Worm (Caenorhabditis elegans) whole organism, L3 larva: Measurements from ENCODE around the gene tbc-14.

Source experiments
- ZK546.5 ChIP-seq: sonication (generic microtip); optimal IDR thresholded peaks from 2 replicates; lab custom pipeline; 2017; ENCODE audit warnings: missing biosample characterization, missing genetic modification characterization
- ama-1 ChIP-seq: fragments of 150-350 bp; optimal IDR thresholded peaks from 2 replicates; lab custom pipeline; 2018
- ceh-28 ChIP-seq: fragments of 150-350 bp; optimal IDR thresholded peaks from 2 replicates; lab custom pipeline; 2014; ENCODE audit warnings: missing biosample characterization, missing genetic modification reagents, missing genetic modification characterization
- ceh-9 ChIP-seq: sonication (generic microtip); optimal IDR thresholded peaks from 2 replicates; lab custom pipeline; 2018; ENCODE audit warnings: missing biosample characterization, missing genetic modification characterization
- daf-12 ChIP-seq: fragments of 150-350 bp; optimal IDR thresholded peaks from 2 replicates; lab custom pipeline; 2014; ENCODE audit warnings: missing biosample characterization, missing genetic modification reagents, missing genetic modification characterization
- egl-5 ChIP-seq: fragments of 150-350 bp; optimal IDR thresholded peaks from 2 replicates; lab custom pipeline; 2017; ENCODE audit warnings: missing biosample characterization, missing genetic modification reagents, missing genetic modification characterization, inconsistent platforms
- elt-2 ChIP-seq: sonication (generic microtip); optimal IDR thresholded peaks from 2 replicates; lab custom pipeline; 2016; ENCODE audit warnings: missing genetic modification reagents, mild to moderate bottlenecking, missing genetic modification characterization, missing compliant biosample characterization
- elt-3 ChIP-seq, 3 experiments: fragments of 150-350 bp in 1 of 3; sonication (generic microtip) in 2 of 3; optimal IDR thresholded peaks; 2 replicates in 2 of 3; 4 replicates in 1 of 3; lab custom pipeline; 2014 to 2017; ENCODE audit warnings: missing biosample characterization in 3 of 3, missing genetic modification characterization in 3 of 3
- eor-1 ChIP-seq, 2 experiments: fragments of 150-350 bp; optimal IDR thresholded peaks; 2 replicates each; lab custom pipeline; 2014 to 2018; ENCODE audit warnings: missing biosample characterization in 2 of 2, missing genetic modification characterization in 2 of 2
- fos-1 ChIP-seq: fragments of 150-350 bp; optimal IDR thresholded peaks from 2 replicates; lab custom pipeline; 2014; ENCODE audit warnings: missing biosample characterization, missing genetic modification characterization
- jun-1 ChIP-seq: fragments of 150-350 bp; optimal IDR thresholded peaks from 2 replicates; lab custom pipeline; 2014; ENCODE audit warnings: missing biosample characterization, missing genetic modification reagents, missing genetic modification characterization
- lin-15B ChIP-seq: fragments of 150-350 bp; optimal IDR thresholded peaks from 2 replicates; lab custom pipeline; 2014; ENCODE audit warnings: missing biosample characterization, missing genetic modification characterization
- lin-39 ChIP-seq: fragments of 150-350 bp; optimal IDR thresholded peaks from 2 replicates; lab custom pipeline; 2018; ENCODE audit warnings: missing biosample characterization, missing genetic modification reagents, missing genetic modification characterization
- lsy-12 ChIP-seq: sonication (generic microtip); optimal IDR thresholded peaks from 2 replicates; lab custom pipeline; 2016; ENCODE audit warnings: mild to moderate bottlenecking, missing genetic modification characterization, missing compliant biosample characterization
- mdl-1 ChIP-seq: fragments of 150-350 bp; optimal IDR thresholded peaks from 2 replicates; lab custom pipeline; 2014; ENCODE audit warnings: missing biosample characterization, missing genetic modification characterization
- mml-1 ChIP-seq: fragments of 150-350 bp; sonication (generic microtip); optimal IDR thresholded peaks from 3 replicates; lab custom pipeline; 2014; ENCODE audit warnings: missing biosample characterization, missing genetic modification characterization
- nfya-1 ChIP-seq: sonication (generic microtip); optimal IDR thresholded peaks from 2 replicates; lab custom pipeline; 2017; ENCODE audit warnings: missing genetic modification characterization, mild to moderate bottlenecking, missing compliant biosample characterization, antibody characterized with exemption, moderate library complexity; ENCODE audit not compliant: insufficient read depth
- nhr-11 ChIP-seq: fragments of 150-350 bp; optimal IDR thresholded peaks from 2 replicates; lab custom pipeline; 2014; ENCODE audit warnings: missing biosample characterization, missing genetic modification characterization
- nhr-12 ChIP-seq: fragments of 150-350 bp; optimal IDR thresholded peaks from 2 replicates; lab custom pipeline; 2014; ENCODE audit warnings: missing biosample characterization, missing genetic modification characterization
- nhr-23 ChIP-seq: fragments of 150-350 bp; optimal IDR thresholded peaks from 2 replicates; lab custom pipeline; 2014; ENCODE audit warnings: missing biosample characterization, missing genetic modification reagents, missing genetic modification characterization
- nhr-28 ChIP-seq: fragments of 150-350 bp; optimal IDR thresholded peaks from 2 replicates; lab custom pipeline; 2014; ENCODE audit warnings: missing biosample characterization, missing genetic modification characterization
- nhr-43 ChIP-seq: sonication (generic microtip); optimal IDR thresholded peaks from 2 replicates; lab custom pipeline; 2016; ENCODE audit warnings: mild to moderate bottlenecking, missing genetic modification characterization, missing compliant biosample characterization; ENCODE audit not compliant: poor library complexity, severe bottlenecking
- nhr-67 ChIP-seq: fragments of 150-350 bp; optimal IDR thresholded peaks from 2 replicates; lab custom pipeline; 2014; ENCODE audit warnings: missing biosample characterization, missing genetic modification characterization
- pha-4 ChIP-seq: fragments of 150-350 bp; optimal IDR thresholded peaks from 2 replicates; lab custom pipeline; 2014; ENCODE audit warnings: missing biosample characterization, missing genetic modification reagents, missing genetic modification characterization
- pqm-1 ChIP-seq: fragments of 150-350 bp; optimal IDR thresholded peaks from 2 replicates; lab custom pipeline; 2017; ENCODE audit warnings: missing biosample characterization, missing genetic modification characterization, inconsistent platforms
- sea-2 ChIP-seq: fragments of 150-350 bp; sonication (generic microtip); optimal IDR thresholded peaks from 4 replicates; lab custom pipeline; 2014; ENCODE audit warnings: missing biosample characterization, missing genetic modification reagents, missing genetic modification characterization
- skn-1 ChIP-seq: fragments of 150-350 bp; optimal IDR thresholded peaks from 2 replicates; lab custom pipeline; 2014; ENCODE audit warnings: missing biosample characterization, missing genetic modification characterization
- tbx-2 ChIP-seq: sonication (generic microtip); optimal IDR thresholded peaks from 2 replicates; lab custom pipeline; 2016; ENCODE audit warnings: mild to moderate bottlenecking, missing genetic modification characterization, missing compliant biosample characterization
- unc-39 ChIP-seq: sonication (generic microtip); optimal IDR thresholded peaks from 4 replicates; lab custom pipeline; 2017; ENCODE audit warnings: missing biosample characterization, missing genetic modification characterization
- unc-62 ChIP-seq: fragments of 150-350 bp; sonication (generic microtip); optimal IDR thresholded peaks from 4 replicates; lab custom pipeline; 2014; ENCODE audit warnings: missing biosample characterization, missing genetic modification reagents, missing genetic modification characterization
- zag-1 ChIP-seq: fragments of 150-350 bp; optimal IDR thresholded peaks from 2 replicates; lab custom pipeline; 2014; ENCODE audit warnings: missing biosample characterization, missing genetic modification characterization
- ztf-4 ChIP-seq: fragments of 150-350 bp; optimal IDR thresholded peaks from 2 replicates; lab custom pipeline; 2014; ENCODE audit warnings: missing biosample characterization, missing genetic modification characterization

Gene tbc-14

ce11 chrII:13436725-13437124 lies 10.7 kb downstream of the tbc-14 start, which contains the start of gene Y48E1C.4:
Gene Y48E1C.4 (minus strand): TSS chrII:13436825.
- no peak for TF ChIP-seq eor-1 (tag; optimal IDR thresholded peaks at IDR 0.05; lab: Kevin White, UChicago)
- no peak for TF ChIP-seq ztf-4

- TF ChIP-seq nhr-23 (tag; lab: Kevin White, UChicago), result no peak
- TF ChIP-seq lsy-12 (tag; lab: Kevin White, UChicago), result no peak
- TF ChIP-seq mml-1 (tag; lab: Kevin White, UChicago), result no peak
- no peak for TF ChIP-seq eor-1 (tag; optimal IDR thresholded peaks at IDR 0.05; lab: Kevin White, UChicago)
- TF ChIP-seq nfya-1, result no peak
- TF ChIP-seq tbx-2 (tag; lab: Kevin White, UChicago), result no peak
- no peak for TF ChIP-seq nhr-28 (tag; lab: Kevin White, UChicago)
- TF ChIP-seq nhr-11 (tag; lab: Kevin White, UChicago), result no peak
- TF ChIP-seq nhr-67 (tag; lab: Kevin White, UChicago), result no peak
- TF ChIP-seq jun-1, result no peak
- no peak for TF ChIP-seq egl-5
- TF ChIP-seq ceh-9 (tag; lab: Kevin White, UChicago), result no peak
- no peak for TF ChIP-seq nhr-12 (tag; lab: Kevin White, UChicago)
- no peak for TF ChIP-seq daf-12 (tag; lab: Kevin White, UChicago)
- TF ChIP-seq, all 47 proteins: peak for 0
Observed at ce11 chrII:13424242-13424641, 23.2 kb downstream of the tbc-14 start, which contains the start of gene Y48E1C.2. Gene Y48E1C.2 (plus strand): TSS chrII:13424542.

- TF ChIP-seq unc-62 (no peak), ceh-28 (tag; lab: Kevin White, UChicago) (peak; percentile 99)
Observed at ce11 chrII:13417452-13418031, 29.9 kb downstream of the tbc-14 start.

- no peak for TF ChIP-seq unc-39
- no peak for TF ChIP-seq sea-2
- TF ChIP-seq lsy-12 (tag; lab: Kevin White, UChicago), result no peak
- no peak for TF ChIP-seq daf-12 (tag; lab: Kevin White, UChicago)
- no peak for TF ChIP-seq lin-15B (tag; lab: Kevin White, UChicago)
- TF ChIP-seq pqm-1 (tag; lab: Kevin White, UChicago), result no peak
- no peak for TF ChIP-seq ama-1 (lab: Kevin White, UChicago)
- no peak for TF ChIP-seq nhr-28 (tag; lab: Kevin White, UChicago)
- no peak for TF ChIP-seq nhr-43 (tag; lab: Kevin White, UChicago)
- TF ChIP-seq elt-3 (tag; optimal IDR thresholded peaks at IDR 0.05; lab: Kevin White, UChicago), result no peak
- TF ChIP-seq elt-2 (tag; lab: Kevin White, UChicago), result no peak
- TF ChIP-seq fos-1 (tag; lab: Kevin White, UChicago), result no peak
- TF ChIP-seq lin-39 (tag; lab: Kevin White, UChicago), result no peak
- TF ChIP-seq ZK546.5 (tag; lab: Kevin White, UChicago), result no peak
- no peak for TF ChIP-seq nfya-1
- no peak for TF ChIP-seq skn-1 (tag; lab: Kevin White, UChicago)
- TF ChIP-seq zag-1 (tag; lab: Kevin White, UChicago), result no peak
Observed at ce11 chrII:13416552-13416951, 30.8 kb downstream of the tbc-14 start.

ce11 chrII:13414554-13415057 lies 32.8 kb downstream of the tbc-14 start, which contains the start of gene Y48E1C.1:
Gene Y48E1C.1 (plus strand): TSS chrII:13415007.
- no peak for TF ChIP-seq pha-4 (tag; lab: Kevin White, UChicago)

ce11 chrII:13414099-13414498 lies 33.3 kb downstream of the tbc-14 start:
- TF ChIP-seq nhr-11 (tag; lab: Kevin White, UChicago), result no peak
- TF ChIP-seq mdl-1, result no peak
- peak; percentile 100 for TF ChIP-seq ceh-28 (tag; lab: Kevin White, UChicago)
- no peak for TF ChIP-seq unc-62
